Fruit fly (Drosophila melanogaster) whole organism, pupa: ENCODE results near the gene Sgs8.
A peak's percentile ranks its signal among the peaks of the same experiment; 100 is the strongest.

Source experiments
- CG12605 ChIP-seq: fragments of 200-800 bp; sonication (Bioruptor generic); IDR thresholded peaks from 2 replicates; pipeline ENCODE4 v1.3.6; 2022; ENCODE audit warnings: missing biosample characterization, missing genetic modification characterization
- CG4496 ChIP-seq: fragments of 200-800 bp; sonication (Bioruptor generic); IDR thresholded peaks from 3 replicates; pipeline ENCODE4 v1.3.6; 2022; ENCODE audit warnings: missing biosample characterization, missing genetic modification characterization
- Ets98B ChIP-seq: fragments of 200-800 bp; sonication (Bioruptor generic); IDR thresholded peaks from 2 replicates; pipeline ENCODE4 v1.3.6; 2022; ENCODE audit warnings: missing biosample characterization, missing genetic modification characterization
- gl ChIP-seq: fragments of 200-800 bp; sonication (Bioruptor generic); optimal IDR thresholded peaks from 2 replicates; lab custom pipeline; 2018; ENCODE audit warnings: missing biosample characterization, mild to moderate bottlenecking, missing genetic modification characterization

DNA sequence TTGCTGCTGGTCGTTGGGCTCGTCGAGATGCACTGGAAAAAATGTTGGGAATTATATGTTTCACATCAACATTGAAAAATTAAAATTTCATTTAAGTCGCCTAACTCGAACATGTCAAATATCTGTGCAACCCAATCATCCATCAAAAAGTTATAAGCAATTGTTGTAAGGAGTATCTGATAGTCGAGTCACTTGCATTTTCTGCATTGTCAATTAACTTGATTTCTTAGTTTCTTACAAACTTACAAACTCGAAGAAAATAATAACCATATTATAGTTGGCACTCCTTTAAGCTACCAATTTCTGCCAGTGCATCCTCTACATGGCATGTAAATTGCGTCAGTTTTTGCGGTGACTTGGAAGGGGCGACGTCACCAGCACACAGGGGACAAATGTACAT is 26.1 kb downstream of the Sgs8 start:
- TF ChIP-seq CG4496 (peak; percentile 64; the same call in 2 of the 3 replicates), CG12605 (GFP tag; lab: Robert Waterston, UW) (no peak), gl (tag; lab: Kevin White, UChicago) (no peak), Ets98B (GFP tag; lab: Robert Waterston, UW) (no peak)
